Worm (Caenorhabditis elegans): ENCODE data around the gene K12H4.2.

DNA sequence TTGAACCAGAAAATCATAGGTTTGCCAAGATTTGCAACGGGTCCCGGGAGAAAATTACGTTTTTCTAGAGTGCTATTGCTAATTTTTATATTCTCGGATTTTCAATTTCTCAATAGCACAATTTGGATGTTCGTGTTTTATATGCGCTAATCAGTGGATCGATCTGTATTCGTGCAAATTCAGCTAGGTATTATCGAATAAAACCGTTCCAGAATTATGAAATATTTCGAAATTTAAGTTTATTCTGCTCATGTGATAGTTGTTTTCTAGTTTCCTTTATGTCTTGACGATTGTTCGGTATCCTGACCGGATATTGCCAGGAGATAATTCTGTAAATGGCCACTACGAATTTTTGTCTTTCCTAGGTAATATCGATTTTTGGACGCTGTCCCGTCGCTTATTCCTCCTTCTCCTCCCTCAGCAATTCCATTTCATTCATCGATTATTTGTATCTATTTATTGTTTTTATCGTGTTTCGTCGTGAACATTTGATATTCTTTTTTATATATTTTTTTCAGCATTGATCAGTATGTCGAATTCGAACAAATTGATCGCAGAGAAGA, 37.2 kb upstream of the K12H4.2 start, which contains the start of gene cit-1.2:
- TF ChIP-seq Y105C5A.15 (GFP tag; IDR thresholded peaks at IDR 0.05) (no peak), ama-1 (optimal IDR thresholded peaks at IDR 0.05) (no peak), mxl-3 (GFP tag; optimal IDR thresholded peaks at IDR 0.05) (no peak), aly-2 (tag; optimal IDR thresholded peaks at IDR 0.05) (no peak), rbr-2 (tag; optimal IDR thresholded peaks at IDR 0.05) (no peak), Y75B8A.6 (GFP tag; IDR thresholded peaks at IDR 0.05) (no peak), daf-8 (GFP tag; IDR thresholded peaks at IDR 0.05) (no peak), sdz-12 (GFP tag; optimal IDR thresholded peaks at IDR 0.05) (no peak), unc-130 (GFP tag; optimal IDR thresholded peaks at IDR 0.05) (no peak), zag-1 (tag; optimal IDR thresholded peaks at IDR 0.05) (no peak), nhr-76 (tag; optimal IDR thresholded peaks at IDR 0.05) (no peak), mep-1 (tag; optimal IDR thresholded peaks at IDR 0.05) (no peak)

Data from whole organism, L4 larva.